Fruit fly (Drosophila melanogaster) whole organism: ENCODE measurements around the gene CG12811.

Source experiments
- CG8478 ChIP-seq: fragments of >200 bp; optimal IDR thresholded peaks from 2 replicates; lab custom pipeline; 2018; ENCODE audit warnings: inconsistent platforms
- Dll ChIP-seq: fragments of >200 bp; optimal IDR thresholded peaks from 2 replicates; lab custom pipeline; 2017
- EcR ChIP-seq, 2 experiments: fragments of >200 bp; optimal IDR thresholded peaks; 2 replicates each; lab custom pipeline; 2017; ENCODE audit warnings: missing biosample characterization in 2 of 2, missing genetic modification characterization in 2 of 2, missing genetic modification reagents in 2 of 2
- pan ChIP-seq: fragments of >200 bp; optimal IDR thresholded peaks from 2 replicates; lab custom pipeline; 2017
- psq ChIP-seq: fragments of >200 bp; optimal IDR thresholded peaks from 2 replicates; lab custom pipeline; 2017
- usp ChIP-seq: fragments of >200 bp; optimal IDR thresholded peaks from 2 replicates; lab custom pipeline; 2017; ENCODE audit warnings: missing biosample characterization, missing genetic modification characterization, mixed read lengths

The CG12811 gene

DNA sequence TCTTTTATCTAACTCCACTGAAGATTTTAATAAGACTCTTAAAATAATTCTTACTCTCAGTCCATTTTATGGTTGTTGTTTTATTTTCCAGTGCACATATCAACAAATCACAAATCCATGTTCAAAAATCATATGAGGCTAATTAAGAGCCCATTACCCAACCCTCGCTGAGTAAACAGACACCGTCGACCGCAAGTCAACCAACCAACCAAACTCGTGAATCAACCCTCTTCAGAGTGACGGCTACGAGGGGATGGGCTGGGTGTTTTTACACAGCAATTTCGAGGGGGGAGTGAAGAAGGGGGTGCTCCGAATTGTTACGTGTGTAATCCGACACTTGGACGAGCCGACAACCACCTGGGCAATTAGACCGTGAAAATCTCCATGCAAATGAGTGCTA, 20.2 kb upstream of the CG12811 start:
- TF ChIP-seq usp (GFP tag; lab: Kevin White, UChicago) (no peak), CG8478 (no peak), Dll (lab: Kevin White, UChicago) (no peak), EcR (GFP tag; optimal IDR thresholded peaks at IDR 0.05; lab: Kevin White, UChicago) (no peak), pan (no peak), psq (no peak)

DNA sequence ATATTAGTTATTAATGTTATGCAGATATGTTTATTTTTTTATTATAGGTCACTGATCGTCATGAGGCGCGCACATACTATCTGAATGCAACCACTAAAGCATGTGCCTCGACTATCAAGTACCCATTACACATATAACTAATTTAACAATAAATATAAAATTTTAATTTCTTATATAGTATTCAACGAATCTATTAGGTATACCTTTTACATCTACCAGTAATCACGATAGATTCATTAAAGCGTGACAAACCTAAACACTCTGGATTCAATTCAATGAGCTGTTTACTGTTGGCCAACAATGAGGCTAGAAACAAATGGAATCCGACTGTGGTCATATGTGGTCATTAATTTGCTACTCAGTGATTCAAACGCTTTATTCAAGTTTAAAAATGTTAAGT, 19.0 kb upstream of the CG12811 start, which contains the start of gene CG33784:
TSS of gene CG33784 (plus strand) at position 301 of the 400 bp plus-strand sequence.
- TF ChIP-seq CG8478 (no peak), psq (no peak), usp (GFP tag; lab: Kevin White, UChicago) (no peak), Dll (lab: Kevin White, UChicago) (no peak), EcR (GFP tag; optimal IDR thresholded peaks at IDR 0.05; lab: Kevin White, UChicago) (no peak), pan (no peak)

dm6 chr3R:10066470-10066869, 17.9 kb upstream of the CG12811 start, which contains the start of gene CG33783:
TSS of gene CG33783 (plus strand) at chr3R:10066770.
- TF ChIP-seq EcR (GFP tag; optimal IDR thresholded peaks at IDR 0.05; lab: Kevin White, UChicago) (no peak), CG8478 (no peak)

DNA sequence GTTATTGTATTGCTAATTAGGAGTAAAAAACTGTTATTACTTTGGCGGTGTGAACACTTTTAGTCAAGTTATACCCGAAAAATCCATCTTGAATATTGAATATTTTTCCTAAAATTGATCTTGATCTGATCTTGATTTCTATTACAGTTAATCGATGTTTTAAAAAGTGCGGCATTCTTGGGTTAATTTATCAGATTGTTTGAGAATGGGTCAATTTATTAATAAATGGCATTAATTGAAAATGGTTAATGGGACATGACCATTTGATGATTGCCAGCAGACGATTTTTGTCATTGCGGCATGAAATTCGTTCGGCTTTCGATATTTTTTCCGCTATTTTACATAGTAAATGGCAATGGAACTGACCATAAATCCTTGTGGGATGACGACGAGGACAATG, 15.1 kb upstream of the CG12811 start, which contains the start of gene CG33631:
TSS of gene CG33631 (plus strand) at position 301 of the 400 bp plus-strand sequence.
- TF ChIP-seq CG8478 (no peak), pan (no peak), usp (GFP tag; lab: Kevin White, UChicago) (no peak), Dll (lab: Kevin White, UChicago) (no peak), EcR (GFP tag; optimal IDR thresholded peaks at IDR 0.05; lab: Kevin White, UChicago) (no peak)

DNA sequence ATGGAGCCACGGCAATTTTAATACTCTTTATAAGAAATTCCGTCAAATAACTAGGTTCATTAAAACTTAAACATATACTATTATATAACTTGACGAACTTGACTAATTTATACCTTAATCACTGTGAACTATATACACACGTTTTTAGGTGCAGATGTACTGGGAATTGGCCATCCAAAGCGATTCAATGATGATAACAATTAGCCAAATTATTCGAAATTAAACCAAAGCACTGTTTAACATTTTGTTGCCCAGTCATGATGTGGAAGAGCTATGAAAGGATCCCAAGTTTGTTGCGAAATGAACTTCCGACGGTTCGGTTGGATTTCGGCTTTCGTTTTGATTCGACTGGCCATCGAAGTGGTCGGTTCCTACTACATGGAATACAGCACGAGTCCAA, 13.7 kb upstream of the CG12811 start, which contains the start of gene CG33630:
TSS of gene CG33630 (plus strand) at position 301 of the 400 bp plus-strand sequence.
- TF ChIP-seq psq (no peak), usp (GFP tag; lab: Kevin White, UChicago) (no peak), CG8478 (no peak), pan (no peak), Dll (lab: Kevin White, UChicago) (no peak), EcR (GFP tag; optimal IDR thresholded peaks at IDR 0.05; lab: Kevin White, UChicago) (no peak)

DNA sequence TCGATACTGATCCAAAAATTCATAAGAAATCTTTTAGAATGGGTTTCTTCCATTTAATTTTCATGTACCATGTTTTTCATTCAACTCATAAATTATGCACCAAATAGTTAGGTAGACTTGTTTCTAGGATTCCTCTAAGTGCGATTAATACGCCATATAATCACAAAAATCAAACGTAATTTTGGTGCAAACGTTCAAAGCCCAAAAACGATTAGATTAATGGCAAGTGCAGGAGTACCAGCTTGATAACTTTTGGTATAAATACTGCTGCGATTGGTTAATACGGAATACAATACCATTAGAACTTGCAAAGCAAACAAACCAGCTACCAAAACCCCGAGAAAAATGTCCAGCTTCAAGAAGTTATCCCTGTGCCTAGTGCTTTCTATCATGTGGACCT, 11.4 kb upstream of the CG12811 start, which contains the start of gene Npc2c:
TSS of gene Npc2c (plus strand) at position 301 of the 400 bp plus-strand sequence.
- TF ChIP-seq EcR (GFP tag; optimal IDR thresholded peaks at IDR 0.05; lab: Kevin White, UChicago) (no peak), pan (no peak), usp (GFP tag; lab: Kevin White, UChicago) (no peak), Dll (lab: Kevin White, UChicago) (no peak), CG8478 (no peak), psq (no peak)

DNA sequence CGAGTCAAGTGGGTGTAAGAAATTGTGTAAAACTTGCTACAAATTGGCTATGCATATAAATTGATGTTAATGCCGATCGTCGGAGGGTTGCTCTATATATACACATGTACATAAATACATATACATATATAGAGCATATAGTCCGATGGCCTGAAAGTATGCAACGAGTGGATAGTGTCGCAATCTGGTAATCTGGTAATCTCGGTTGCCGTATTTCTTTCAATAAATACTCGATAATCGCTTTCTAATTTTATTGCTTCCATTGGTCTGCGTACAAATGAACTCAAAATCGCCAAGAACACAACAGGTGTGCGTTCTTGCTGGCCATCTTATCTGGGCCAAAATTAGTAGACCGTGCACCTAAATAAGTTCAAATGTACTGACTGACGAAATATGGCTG, 10.8 kb upstream of the CG12811 start:
- no peak for TF ChIP-seq psq
- no peak for TF ChIP-seq pan
- TF ChIP-seq EcR (GFP tag; optimal IDR thresholded peaks at IDR 0.05; lab: Kevin White, UChicago): no peak
- no peak for TF ChIP-seq usp (GFP tag; lab: Kevin White, UChicago)
- TF ChIP-seq Dll (lab: Kevin White, UChicago): no peak
- no peak for TF ChIP-seq CG8478

DNA sequence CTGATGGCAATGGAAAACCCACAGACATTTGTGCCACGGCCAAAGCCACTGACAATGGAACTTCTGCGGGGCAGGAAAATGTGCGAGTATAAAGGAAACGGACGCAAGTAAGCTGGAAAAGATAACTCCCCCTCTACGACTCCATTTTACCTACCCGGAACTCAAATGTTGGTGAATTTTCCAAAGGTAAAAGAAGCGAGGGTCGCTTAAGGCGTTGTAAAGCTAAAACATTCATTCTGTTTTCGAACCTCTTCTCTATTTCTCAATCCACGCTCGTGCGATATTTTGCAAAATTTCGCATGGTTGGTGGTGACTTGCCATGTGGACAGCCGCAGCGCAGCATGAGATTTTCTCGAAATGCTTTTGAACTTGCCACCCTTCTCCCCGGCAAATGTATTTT, 8.1 kb upstream of the CG12811 start:
- TF ChIP-seq pan (no peak), Dll (lab: Kevin White, UChicago) (no peak), CG8478 (no peak), EcR (GFP tag; optimal IDR thresholded peaks at IDR 0.05; lab: Kevin White, UChicago) (no peak), psq (no peak), usp (GFP tag; lab: Kevin White, UChicago) (no peak)

- no peak for TF ChIP-seq CG8478
- TF ChIP-seq psq: no peak
- TF ChIP-seq EcR (GFP tag; optimal IDR thresholded peaks at IDR 0.05; lab: Kevin White, UChicago): no peak
- no peak for TF ChIP-seq pan
- no peak for TF ChIP-seq usp (GFP tag; lab: Kevin White, UChicago)
- TF ChIP-seq Dll (lab: Kevin White, UChicago): no peak
Measured at dm6 chr3R:10055951-10056350, 7.4 kb upstream of the CG12811 start, which contains the start of gene Npc2d. TSS of gene Npc2d (minus strand) at chr3R:10056083.

- TF ChIP-seq EcR (GFP tag; optimal IDR thresholded peaks at IDR 0.05; lab: Kevin White, UChicago): no peak
- TF ChIP-seq psq: no peak
- TF ChIP-seq Dll (lab: Kevin White, UChicago): no peak
- no peak for TF ChIP-seq CG8478
- TF ChIP-seq pan: no peak
- no peak for TF ChIP-seq usp (GFP tag; lab: Kevin White, UChicago)
Measured at dm6 chr3R:10055004-10055403, 6.4 kb upstream of the CG12811 start.

- TF ChIP-seq pan (no peak), CG8478 (no peak), EcR (GFP tag; optimal IDR thresholded peaks at IDR 0.05; lab: Kevin White, UChicago) (no peak), Dll (lab: Kevin White, UChicago) (no peak), psq (no peak), usp (GFP tag; lab: Kevin White, UChicago) (no peak)
Measured at dm6 chr3R:10054278-10054975, 5.8 kb upstream of the CG12811 start.

- no peak for TF ChIP-seq pan
- no peak for TF ChIP-seq CG8478
- no peak for TF ChIP-seq psq
- TF ChIP-seq EcR (GFP tag; optimal IDR thresholded peaks at IDR 0.05; lab: Kevin White, UChicago): no peak
- no peak for TF ChIP-seq Dll (lab: Kevin White, UChicago)
Measured at dm6 chr3R:10053559-10053958, 5.0 kb upstream of the CG12811 start.
